Fruit fly (Drosophila melanogaster) whole organism, pupa: ENCODE data around the gene CG46310.

Experiments
- CG10348 ChIP-seq: fragments of 200-800 bp; sonication (Bioruptor generic); IDR thresholded peaks from 2 replicates; pipeline ENCODE4 v1.3.6; 2022; ENCODE audit warnings: missing biosample characterization, missing genetic modification characterization
- CG12605 ChIP-seq: fragments of 200-800 bp; sonication (Bioruptor generic); IDR thresholded peaks from 2 replicates; pipeline ENCODE4 v1.3.6; 2022; ENCODE audit warnings: missing biosample characterization, missing genetic modification characterization
- CG13204 ChIP-seq: fragments of 200-800 bp; sonication (Bioruptor generic); optimal IDR thresholded peaks from 2 replicates; lab custom pipeline; 2018; ENCODE audit warnings: missing biosample characterization, mild to moderate bottlenecking, missing genetic modification characterization, moderate library complexity
- CG14655 ChIP-seq: fragments of 200-800 bp; sonication (Bioruptor generic); optimal IDR thresholded peaks from 3 replicates; lab custom pipeline; 2017; ENCODE audit warnings: mild to moderate bottlenecking, missing biosample characterization, missing genetic modification reagents, missing genetic modification characterization
- CG15710 ChIP-seq: fragments of 200-800 bp; sonication (Bioruptor generic); optimal IDR thresholded peaks from 2 replicates; lab custom pipeline; 2018; ENCODE audit warnings: missing biosample characterization, mild to moderate bottlenecking, missing genetic modification characterization, moderate library complexity
- CG17806 ChIP-seq: fragments of 200-800 bp; sonication (Bioruptor generic); optimal IDR thresholded peaks from 2 replicates; lab custom pipeline; 2018; ENCODE audit warnings: missing biosample characterization, mild to moderate bottlenecking, missing genetic modification characterization, moderate library complexity
- CG32121 ChIP-seq: fragments of 200-800 bp; sonication (Bioruptor generic); IDR thresholded peaks from 2 replicates; pipeline ENCODE4 v1.3.6; 2022; ENCODE audit warnings: missing biosample characterization, missing genetic modification characterization
- CG34367 ChIP-seq: fragments of 200-800 bp; sonication (Bioruptor generic); optimal IDR thresholded peaks from 2 replicates; lab custom pipeline; 2018; ENCODE audit warnings: missing biosample characterization, mild to moderate bottlenecking, missing genetic modification characterization
- CG4496 ChIP-seq: fragments of 200-800 bp; sonication (Bioruptor generic); IDR thresholded peaks from 3 replicates; pipeline ENCODE4 v1.3.6; 2022; ENCODE audit warnings: missing biosample characterization, missing genetic modification characterization
- CG8159 ChIP-seq: fragments of 200-800 bp; sonication (Bioruptor generic); optimal IDR thresholded peaks from 3 replicates; lab custom pipeline; 2018; ENCODE audit warnings: missing biosample characterization, mild to moderate bottlenecking, missing genetic modification characterization, moderate library complexity
- CG8301 ChIP-seq: fragments of 200-800 bp; sonication (Bioruptor generic); optimal IDR thresholded peaks from 2 replicates; lab custom pipeline; 2018; ENCODE audit warnings: missing biosample characterization, mild to moderate bottlenecking, missing genetic modification characterization
- CG9948 ChIP-seq: fragments of 200-800 bp; sonication (Bioruptor generic); optimal IDR thresholded peaks from 2 replicates; lab custom pipeline; 2018; ENCODE audit warnings: missing biosample characterization, mild to moderate bottlenecking, missing genetic modification characterization, moderate library complexity
- D1 ChIP-seq: fragments of 200-800 bp; sonication (Bioruptor generic); optimal IDR thresholded peaks from 2 replicates; lab custom pipeline; 2018; ENCODE audit warnings: missing biosample characterization, mild to moderate bottlenecking, missing genetic modification characterization, moderate library complexity
- EcR ChIP-seq: fragments of 200-800 bp; sonication (Bioruptor generic); optimal IDR thresholded peaks from 3 replicates; lab custom pipeline; 2019; ENCODE audit warnings: missing biosample characterization, missing genetic modification characterization, mild to moderate bottlenecking, moderate library complexity, missing genetic modification reagents
- Ets98B ChIP-seq: fragments of 200-800 bp; sonication (Bioruptor generic); IDR thresholded peaks from 2 replicates; pipeline ENCODE4 v1.3.6; 2022; ENCODE audit warnings: missing biosample characterization, missing genetic modification characterization
- Pif1A ChIP-seq: fragments of 200-800 bp; sonication (Bioruptor generic); optimal IDR thresholded peaks from 3 replicates; lab custom pipeline; 2016; ENCODE audit warnings: missing biosample characterization, missing genetic modification characterization
- Pif1B ChIP-seq: fragments of 200-800 bp; sonication (Bioruptor generic); optimal IDR thresholded peaks from 3 replicates; lab custom pipeline; 2016; ENCODE audit warnings: missing biosample characterization, missing genetic modification characterization
- Snoo ChIP-seq: fragments of 200-800 bp; sonication (Bioruptor generic); optimal IDR thresholded peaks from 3 replicates; lab custom pipeline; 2017; ENCODE audit warnings: missing biosample characterization, mild to moderate bottlenecking, missing genetic modification characterization, inconsistent platforms
- fd96Ca ChIP-seq: fragments of 200-800 bp; sonication (Bioruptor generic); IDR thresholded peaks from 3 replicates; pipeline ENCODE4 v1.3.6; 2022; ENCODE audit warnings: missing biosample characterization, missing genetic modification characterization
- gl ChIP-seq: fragments of 200-800 bp; sonication (Bioruptor generic); optimal IDR thresholded peaks from 2 replicates; lab custom pipeline; 2018; ENCODE audit warnings: missing biosample characterization, mild to moderate bottlenecking, missing genetic modification characterization
- rn ChIP-seq: fragments of 200-800 bp; sonication (Bioruptor generic); IDR thresholded peaks from 2 replicates; pipeline ENCODE4 v1.3.6; 2022; ENCODE audit warnings: missing biosample characterization, missing genetic modification characterization

CG46310 gene

DNA sequence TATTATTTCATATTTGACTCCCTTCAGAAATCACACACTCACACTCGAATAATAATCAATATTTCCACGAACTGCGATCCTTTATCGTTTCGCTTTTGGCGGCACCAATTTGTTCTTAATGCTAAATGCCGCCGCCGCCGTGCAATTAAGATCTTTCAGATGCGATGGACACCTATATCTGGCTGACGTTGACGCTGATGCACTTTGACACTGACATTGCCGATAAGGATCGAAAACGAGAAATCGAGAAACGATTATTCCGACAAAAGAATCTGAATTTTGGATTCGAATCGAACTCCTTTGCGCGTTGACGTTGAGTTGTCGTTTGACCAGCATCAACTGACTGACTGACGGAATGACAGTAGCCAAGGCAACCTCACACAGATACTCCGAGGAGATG is 19.3 kb downstream of the CG46310 start:
- TF ChIP-seq Pif1B (GFP tag; lab: Kevin White, UChicago) (no peak), D1 (no peak), CG9948 (tag; lab: Kevin White, UChicago) (no peak), EcR (no peak), CG34367 (tag; lab: Kevin White, UChicago) (no peak)

DNA sequence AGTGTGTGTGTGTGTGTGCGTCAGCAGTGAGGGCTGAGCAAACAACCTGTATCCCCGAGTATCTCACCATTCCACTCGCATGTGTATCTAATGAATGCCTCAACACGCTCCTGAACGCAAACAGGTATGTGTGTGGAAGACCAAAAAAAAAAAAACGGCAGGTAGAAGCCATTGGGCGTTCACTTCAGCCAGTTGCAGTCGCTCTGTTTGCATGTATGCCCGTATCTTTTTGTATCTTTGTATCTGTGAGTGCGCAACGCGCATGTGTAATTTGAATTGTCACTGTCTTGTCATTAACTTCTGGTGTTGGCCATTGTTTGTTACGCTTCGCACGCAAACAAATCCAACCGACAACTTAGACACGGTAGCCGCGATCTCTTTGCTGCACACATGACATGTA is 19.7 kb downstream of the CG46310 start:
- TF ChIP-seq fd96Ca (0 out of 3 replicates have a peak, but pooled peaks have one; percentile 29), CG15710 (tag; lab: Kevin White, UChicago) (no peak)

DNA sequence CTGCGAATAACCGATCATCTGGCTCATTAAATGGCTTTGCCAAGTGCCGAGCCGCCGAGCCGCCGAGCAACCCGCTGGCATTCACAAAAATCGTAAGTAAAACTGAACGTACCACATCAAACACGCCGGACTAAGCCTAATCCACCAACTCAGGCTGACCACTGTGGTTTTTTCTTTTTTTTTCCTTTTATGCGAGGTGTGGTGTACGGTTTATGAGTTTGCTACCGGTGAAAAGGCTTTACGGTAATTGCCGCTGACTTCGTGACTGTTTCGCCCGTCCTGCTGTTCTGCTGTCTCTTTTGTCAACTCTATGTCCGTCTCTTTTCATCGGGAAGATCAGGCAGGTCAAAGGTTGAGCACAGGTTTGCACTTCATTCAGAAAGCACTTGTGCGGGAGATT is 22.0 kb downstream of the CG46310 start:
- TF ChIP-seq CG32121 (no peak), CG4496 (GFP tag; lab: Robert Waterston, UW) (no peak), rn (no peak), Pif1B (GFP tag; lab: Kevin White, UChicago) (no peak)

DNA sequence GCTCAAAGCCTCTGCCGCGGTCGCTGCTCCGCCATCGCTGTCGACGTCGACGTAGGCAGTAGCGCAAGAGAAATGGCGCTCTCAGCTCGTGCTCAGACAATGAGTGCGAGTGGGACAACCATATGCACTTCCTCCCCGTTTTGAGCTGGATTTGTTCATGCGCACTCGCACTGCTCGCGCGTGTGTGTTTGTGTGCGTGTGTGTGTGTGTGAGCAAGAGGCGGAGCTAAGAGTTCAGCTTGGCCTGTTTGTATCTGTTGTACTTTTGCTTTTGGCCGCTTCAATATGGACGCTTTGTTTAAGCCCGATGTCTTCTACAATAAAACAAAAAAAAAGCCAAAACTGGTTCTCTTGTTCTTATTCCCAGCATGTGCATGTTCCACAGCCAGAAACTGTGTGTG is 27.4 kb downstream of the CG46310 start:
- TF ChIP-seq Ets98B (GFP tag; lab: Robert Waterston, UW): peak; percentile 27
- 0 out of 3 replicates have a peak, but pooled peaks have one; percentile 48 for TF ChIP-seq fd96Ca
- TF ChIP-seq Pif1A (GFP tag; lab: Kevin White, UChicago): peak; percentile 38
- TF ChIP-seq Snoo (tag; lab: Kevin White, UChicago): peak; percentile 66
- no peak for TF ChIP-seq CG9948 (tag; lab: Kevin White, UChicago)
- no peak for TF ChIP-seq EcR
- peak; percentile 34 for TF ChIP-seq gl
- TF ChIP-seq CG32121: peak; percentile 45; the same call in 1 of the 2 replicates
- peak; percentile 22 for TF ChIP-seq CG34367 (tag; lab: Kevin White, UChicago)
- TF ChIP-seq D1: no peak
- TF ChIP-seq CG15710 (tag; lab: Kevin White, UChicago): peak; percentile 27
- TF ChIP-seq, all 21 proteins: peak for 8

DNA sequence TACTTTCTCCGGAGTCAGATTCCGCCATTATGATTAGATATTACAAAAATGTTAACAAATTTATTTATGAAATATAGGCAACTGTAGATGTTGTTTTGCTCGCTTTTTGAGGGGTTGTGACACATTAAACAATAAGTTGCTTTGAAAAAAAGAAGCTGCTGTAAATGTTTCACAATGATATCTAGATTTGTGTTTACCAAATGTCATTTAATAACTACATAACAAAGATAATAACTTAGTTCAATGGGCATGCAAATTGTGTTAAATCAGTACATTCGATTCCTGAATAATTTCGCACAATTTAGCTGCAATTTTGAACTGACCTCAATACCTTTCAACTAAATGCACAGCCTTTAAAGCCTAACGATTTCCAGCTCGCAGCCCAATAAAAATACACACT is 30.3 kb downstream of the CG46310 start, which contains the start of gene fzo:
fzo (minus strand) TSS at position 101 of the 400 bp plus-strand sequence.
- TF ChIP-seq CG32121: no peak

DNA sequence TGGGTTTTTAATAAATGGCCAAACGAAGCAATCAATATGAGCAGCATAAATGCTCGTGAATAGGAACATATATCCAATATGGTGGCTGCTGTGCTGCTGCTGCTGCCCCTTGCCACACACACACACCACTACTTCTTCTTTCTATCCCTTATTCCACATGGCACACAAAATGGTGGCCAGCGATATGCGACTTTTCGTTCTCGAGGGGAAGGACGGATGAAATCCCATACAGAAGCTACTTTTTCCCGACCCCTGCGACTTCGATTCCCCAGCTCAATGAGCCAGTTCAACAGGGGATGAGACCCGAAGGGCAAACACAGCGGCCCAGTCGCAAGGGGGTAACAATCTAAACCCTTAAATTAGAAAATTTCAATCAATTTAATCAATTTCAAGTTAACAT is 33.6 kb downstream of the CG46310 start:
- no peak for TF ChIP-seq CG13204 (GFP tag; lab: Kevin White, UChicago)
- TF ChIP-seq CG8301 (tag; lab: Kevin White, UChicago): no peak
- TF ChIP-seq D1: no peak
- no peak for TF ChIP-seq CG14655

DNA sequence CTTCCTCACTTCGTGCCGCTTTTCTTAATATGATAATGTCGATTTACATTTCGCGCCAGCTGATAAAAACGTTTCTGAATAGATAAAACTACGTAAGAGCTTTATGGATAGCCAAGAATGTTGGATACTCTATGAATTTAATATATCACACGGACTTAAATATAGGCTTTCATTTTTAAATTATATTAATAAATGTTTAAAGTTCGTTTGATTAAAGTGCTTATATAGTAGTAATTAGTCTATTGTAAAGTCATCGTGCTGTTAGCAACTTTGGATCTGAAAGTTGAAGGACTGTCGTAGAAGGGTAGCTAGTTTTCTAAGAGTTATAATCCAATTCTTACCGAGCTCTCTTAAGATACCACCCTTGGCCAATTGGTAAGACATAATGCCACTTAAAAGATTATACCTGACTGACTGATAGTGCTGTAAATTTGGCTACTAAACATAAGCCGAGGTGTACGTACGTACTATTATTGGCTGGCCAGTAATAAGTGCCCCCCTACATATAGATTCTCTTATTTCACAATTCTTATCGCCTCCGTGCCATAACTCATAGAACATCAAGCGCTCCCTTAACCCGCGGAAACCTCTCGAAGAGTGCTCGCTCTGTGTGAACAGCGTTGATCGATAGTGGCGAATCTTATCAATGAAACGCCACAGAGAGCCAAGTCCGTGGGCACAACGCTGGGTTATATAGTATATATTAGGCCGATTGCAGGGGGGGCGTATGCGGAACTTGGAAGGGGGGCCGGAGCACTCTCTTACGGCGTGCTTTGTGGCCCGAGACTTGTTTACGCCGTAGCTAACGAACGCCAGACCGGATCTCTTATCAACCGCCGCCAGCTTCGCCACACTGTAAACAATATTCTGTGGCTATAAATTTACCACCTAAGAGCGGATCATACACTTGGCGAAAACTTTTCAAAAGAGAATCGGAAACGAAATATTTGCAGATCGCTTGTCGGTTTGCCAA is 36.9 kb downstream of the CG46310 start:
- peak; percentile 35 for TF ChIP-seq EcR
- no peak for TF ChIP-seq Snoo (tag; lab: Kevin White, UChicago)
- no peak for TF ChIP-seq CG34367 (tag; lab: Kevin White, UChicago)
- TF ChIP-seq CG8301 (tag; lab: Kevin White, UChicago): no peak
- TF ChIP-seq CG9948 (tag; lab: Kevin White, UChicago): no peak
- TF ChIP-seq CG12605 (GFP tag; lab: Robert Waterston, UW): no peak
- TF ChIP-seq D1: no peak
- no peak for TF ChIP-seq CG17806
- TF ChIP-seq CG13204 (GFP tag; lab: Kevin White, UChicago): peak; percentile 44
- no peak for TF ChIP-seq Pif1B (GFP tag; lab: Kevin White, UChicago)
- peak; percentile 16; the same call in 1 of the 2 replicates for TF ChIP-seq CG32121
- TF ChIP-seq Pif1A (GFP tag; lab: Kevin White, UChicago): no peak
- no peak for TF ChIP-seq CG8159 (tag; lab: Kevin White, UChicago)
- TF ChIP-seq rn: no peak
- peak; percentile 30; the same call in 1 of the 2 replicates for TF ChIP-seq Ets98B (GFP tag; lab: Robert Waterston, UW)
- no peak for TF ChIP-seq CG10348 (GFP tag; lab: Robert Waterston, UW)
- TF ChIP-seq gl: peak; percentile 24
- no peak for TF ChIP-seq CG14655
- TF ChIP-seq CG4496 (GFP tag; lab: Robert Waterston, UW): no peak
- TF ChIP-seq fd96Ca: 0 out of 3 replicates have a peak, but pooled peaks have one; percentile 41
- no peak for TF ChIP-seq CG15710 (tag; lab: Kevin White, UChicago)
